Fruit fly (Drosophila melanogaster) whole organism, wandering third instar larva: Measurements from ENCODE around the gene AOX4.

ENCODE experiments used
- GATAd ChIP-seq: sonication (Bioruptor generic); optimal IDR thresholded peaks from 2 replicates; lab custom pipeline; 2016; ENCODE audit warnings: missing biosample characterization, missing genetic modification characterization
- Mio ChIP-seq: sonication (Bioruptor generic); optimal IDR thresholded peaks from 2 replicates; lab custom pipeline; 2016; ENCODE audit warnings: missing biosample characterization, missing genetic modification characterization
- Myc ChIP-seq: fragments of >200 bp; optimal IDR thresholded peaks from 2 replicates; lab custom pipeline; 2017
- Sp1 ChIP-seq: fragments of 200-800 bp; sonication (Bioruptor generic); optimal IDR thresholded peaks from 3 replicates; lab custom pipeline; 2019; ENCODE audit warnings: missing biosample characterization, mild to moderate bottlenecking, missing genetic modification characterization, moderate library complexity
- br ChIP-seq: fragments of 200-800 bp; sonication (Bioruptor generic); optimal IDR thresholded peaks from 2 replicates; lab custom pipeline; 2016; ENCODE audit warnings: missing biosample characterization, missing genetic modification characterization
- dsf ChIP-seq: sonication (Bioruptor generic); optimal IDR thresholded peaks from 2 replicates; lab custom pipeline; 2016; ENCODE audit warnings: missing biosample characterization, missing genetic modification characterization, borderline replicate concordance
- sv ChIP-seq: fragments of 200-800 bp; sonication (Bioruptor generic); optimal IDR thresholded peaks from 3 replicates; lab custom pipeline; 2016; ENCODE audit warnings: missing biosample characterization, missing genetic modification characterization

DNA sequence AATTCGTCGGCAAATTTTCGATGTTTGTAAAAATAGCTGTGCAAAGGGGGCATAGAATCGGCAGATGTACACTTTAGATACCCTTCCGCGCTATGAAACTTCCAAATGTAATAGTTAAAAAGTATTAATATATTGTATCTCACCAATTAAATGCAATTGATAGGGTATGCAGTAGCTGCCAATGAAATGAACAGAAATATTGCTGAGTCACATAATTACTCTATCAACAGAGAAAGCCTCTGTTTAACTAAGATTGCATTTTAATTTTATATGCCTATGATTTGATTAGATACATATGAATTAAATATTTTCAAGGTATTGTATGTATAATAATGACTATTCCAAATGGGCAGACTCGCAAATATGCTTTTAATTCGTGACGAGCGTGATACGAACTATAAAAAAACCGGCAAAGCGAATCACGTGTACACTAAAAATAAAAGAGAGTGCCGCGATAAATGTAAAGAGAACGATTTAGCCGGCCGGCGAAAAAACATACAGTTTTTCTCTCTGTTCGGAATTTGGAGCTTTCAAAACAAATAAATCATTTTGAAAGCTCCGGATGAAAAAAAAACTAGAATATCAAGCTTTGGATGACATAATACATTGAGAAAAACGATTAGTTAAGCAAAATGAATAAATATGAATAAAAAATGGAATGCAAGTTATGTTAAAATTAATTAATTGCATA, 4.7 kb downstream of the AOX4 start, which contains the start of gene AOX3:
- no peak for TF ChIP-seq Myc (lab: Kevin White, UChicago)
- TF ChIP-seq br (GFP tag; lab: Kevin White, UChicago) = peak; percentile 30
- TF ChIP-seq dsf = no peak
- no peak for TF ChIP-seq GATAd
- TF ChIP-seq Sp1 (GFP tag; lab: Kevin White, UChicago) = no peak
- TF ChIP-seq sv (GFP tag; lab: Kevin White, UChicago) = no peak
- TF ChIP-seq Mio (GFP tag; lab: Kevin White, UChicago) = no peak
